Worm (Caenorhabditis elegans): Measurements from ENCODE around the gene zfp-1.

DNA sequence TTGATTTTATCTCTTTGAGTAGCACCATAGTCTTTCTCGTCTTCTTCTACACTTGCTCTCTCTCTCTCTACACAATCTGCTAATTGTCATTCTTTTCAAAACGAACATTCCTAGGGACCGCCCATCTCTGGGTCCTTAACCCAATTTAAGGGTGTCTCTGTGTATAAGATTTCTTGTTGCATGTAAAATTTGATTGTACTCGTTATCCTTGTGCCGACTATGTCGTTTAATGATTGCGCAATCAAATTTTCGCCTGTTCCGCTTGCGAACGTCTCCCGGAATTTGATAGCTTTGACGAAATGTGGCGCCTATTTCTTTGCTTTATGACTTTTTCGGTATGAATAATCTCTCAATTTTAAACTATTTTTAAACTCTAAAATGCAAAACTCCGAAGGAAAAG, 19.8 kb downstream of the zfp-1 start:
- no peak for TF ChIP-seq fos-1 (tag; optimal IDR thresholded peaks at IDR 0.05)
- TF ChIP-seq skn-1 (tag; optimal IDR thresholded peaks at IDR 0.05) = no peak
- no peak for TF ChIP-seq fkh-4 (tag; optimal IDR thresholded peaks at IDR 0.05; ENCODE audit: borderline replicate concordance)
- no peak for TF ChIP-seq nhr-11 (tag; optimal IDR thresholded peaks at IDR 0.05)
- no peak for TF ChIP-seq nhr-47 (tag; optimal IDR thresholded peaks at IDR 0.05)
- no peak for TF ChIP-seq blmp-1 (tag; optimal IDR thresholded peaks at IDR 0.05)
- TF ChIP-seq sptf-1 (tag; optimal IDR thresholded peaks at IDR 0.05) = no peak
- TF ChIP-seq unc-62 (GFP tag; optimal IDR thresholded peaks at IDR 0.05) = no peak
- TF ChIP-seq hlh-17 (GFP tag; optimal IDR thresholded peaks at IDR 0.05; ENCODE audit: borderline replicate concordance) = no peak
- TF ChIP-seq efl-1 (optimal IDR thresholded peaks at IDR 0.05) = no peak
- no peak for TF ChIP-seq efl-1 (GFP tag; optimal IDR thresholded peaks at IDR 0.05 in 1 of 2)
- no peak for TF ChIP-seq hpl-2 (GFP tag; optimal IDR thresholded peaks at IDR 0.05)
